Worm (Caenorhabditis elegans) whole organism, midembryonic: Measurements from ENCODE around the gene cpt-6.

Source experiments
- cog-1 ChIP-seq: sonication (generic microtip); optimal IDR thresholded peaks from 2 replicates; lab custom pipeline; 2016; ENCODE audit warnings: missing genetic modification characterization, missing compliant biosample characterization
- flt-1 ChIP-seq: fragments of 200-800 bp; sonication (Bioruptor generic); IDR thresholded peaks from 2 replicates; pipeline ENCODE4 v1.3.6; 2022; ENCODE audit warnings: missing genetic modification characterization, missing compliant biosample characterization
- klf-2 ChIP-seq: fragments of 200-800 bp; sonication (Bioruptor generic); conservative IDR thresholded peaks from 2 replicates; pipeline ENCODE4 v1.3.6; 2022; ENCODE audit warnings: missing genetic modification reagents, missing genetic modification characterization, missing compliant biosample characterization
- med-1 ChIP-seq: sonication (generic microtip); optimal IDR thresholded peaks from 2 replicates; lab custom pipeline; 2017; ENCODE audit warnings: missing genetic modification characterization, mild to moderate bottlenecking, missing compliant biosample characterization, antibody characterized with exemption, missing genetic modification reagents; ENCODE audit not compliant: insufficient read depth
- ref-1 ChIP-seq: fragments of 200-800 bp; sonication (Bioruptor generic); conservative IDR thresholded peaks from 2 replicates; pipeline ENCODE4 v1.3.6; 2022; ENCODE audit warnings: missing genetic modification reagents, missing genetic modification characterization, missing compliant biosample characterization
- tab-1 ChIP-seq: fragments of 200-800 bp; sonication (Bioruptor generic); IDR thresholded peaks from 2 replicates; pipeline ENCODE4 v1.3.6; 2022; ENCODE audit warnings: missing genetic modification characterization, missing compliant biosample characterization
- ztf-23 ChIP-seq: fragments of 200-800 bp; sonication (Bioruptor generic); IDR thresholded peaks from 2 replicates; pipeline ENCODE4 v1.3.6; 2022; ENCODE audit warnings: missing genetic modification reagents, missing genetic modification characterization, missing compliant biosample characterization
- ztf-29 ChIP-seq: fragments of 200-800 bp; sonication (Bioruptor generic); IDR thresholded peaks from 2 replicates; pipeline ENCODE4 v1.3.6; 2022; ENCODE audit warnings: missing genetic modification reagents, missing genetic modification characterization, missing compliant biosample characterization

DNA sequence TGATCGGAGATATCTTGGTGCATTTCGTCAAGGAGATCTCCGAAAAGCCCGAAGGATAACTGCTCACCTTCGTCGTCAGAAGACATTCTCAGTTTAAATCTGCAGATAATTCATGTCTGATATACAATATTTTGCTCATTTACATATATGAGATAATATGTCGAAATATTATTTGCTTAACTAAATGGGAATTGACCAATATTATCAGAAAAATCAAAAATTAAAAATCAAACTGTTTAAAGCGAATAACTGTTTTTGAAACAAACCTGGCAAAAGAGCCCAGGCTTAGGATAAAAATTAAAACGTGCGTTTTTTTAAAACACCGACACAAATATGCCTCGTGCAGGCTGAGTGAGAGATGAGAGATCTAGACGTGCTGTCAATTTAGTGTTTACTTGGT, 52.1 kb downstream of the cpt-6 start, which contains the start of gene T05H4.15:
- TF ChIP-seq med-1 (GFP tag; lab: Kevin White, UChicago): no peak
- no peak for TF ChIP-seq cog-1 (tag; lab: Kevin White, UChicago)
- no peak for TF ChIP-seq ztf-23 (GFP tag; lab: Robert Waterston, UW)
- TF ChIP-seq klf-2 (GFP tag; lab: Robert Waterston, UW): no peak
- TF ChIP-seq ztf-29 (GFP tag; lab: Robert Waterston, UW): no peak
- TF ChIP-seq flt-1 (GFP tag; lab: Robert Waterston, UW): no peak
- no peak for TF ChIP-seq tab-1 (GFP tag; lab: Robert Waterston, UW)
- TF ChIP-seq ref-1 (GFP tag; lab: Robert Waterston, UW): no peak
